Worm (Caenorhabditis elegans) whole organism, L2 larva: ENCODE results near the gene lgc-20.

ENCODE experiments used
- C34F6.9 ChIP-seq: fragments of 150-350 bp; optimal IDR thresholded peaks from 2 replicates; lab custom pipeline; 2014; ENCODE audit warnings: missing biosample characterization, missing genetic modification characterization
- F13H6.1 ChIP-seq: sonication (generic microtip); optimal IDR thresholded peaks from 2 replicates; lab custom pipeline; 2016; ENCODE audit warnings: missing genetic modification characterization, missing compliant biosample characterization
- R02D3.7 ChIP-seq: fragments of 150-350 bp; optimal IDR thresholded peaks from 2 replicates; lab custom pipeline; 2014; ENCODE audit warnings: missing biosample characterization, missing genetic modification characterization
- ZK546.5 ChIP-seq: sonication (generic microtip); optimal IDR thresholded peaks from 2 replicates; lab custom pipeline; 2017; ENCODE audit warnings: missing biosample characterization, missing genetic modification characterization
- ceh-16 ChIP-seq: fragments of 150-350 bp; optimal IDR thresholded peaks from 2 replicates; lab custom pipeline; 2014; ENCODE audit warnings: missing biosample characterization, missing genetic modification characterization
- ceh-82 ChIP-seq: fragments of 150-350 bp; optimal IDR thresholded peaks from 2 replicates; lab custom pipeline; 2014; ENCODE audit warnings: missing biosample characterization, missing genetic modification characterization
- crh-2 ChIP-seq: sonication (generic microtip); optimal IDR thresholded peaks from 2 replicates; lab custom pipeline; 2017; ENCODE audit warnings: missing biosample characterization, missing genetic modification characterization
- dmd-4 ChIP-seq: sonication (generic microtip); optimal IDR thresholded peaks from 2 replicates; lab custom pipeline; 2017; ENCODE audit warnings: missing biosample characterization, missing genetic modification characterization
- elt-3 ChIP-seq: sonication (generic microtip); optimal IDR thresholded peaks from 2 replicates; lab custom pipeline; 2017; ENCODE audit warnings: missing biosample characterization, missing genetic modification characterization
- gmeb-1 ChIP-seq: fragments of 150-350 bp; optimal IDR thresholded peaks from 2 replicates; lab custom pipeline; 2014; ENCODE audit warnings: missing biosample characterization, missing genetic modification characterization
- lin-13 ChIP-seq: fragments of 150-350 bp; optimal IDR thresholded peaks from 2 replicates; lab custom pipeline; 2014; ENCODE audit warnings: missing biosample characterization, missing genetic modification reagents, missing genetic modification characterization
- lin-39 ChIP-seq: fragments of 150-350 bp; optimal IDR thresholded peaks from 2 replicates; lab custom pipeline; 2014; ENCODE audit warnings: missing biosample characterization, missing genetic modification reagents, missing genetic modification characterization
- lsy-2 ChIP-seq, 2 experiments: fragments of 150-350 bp in 1 of 2; sonication (generic microtip) in 1 of 2; optimal IDR thresholded peaks; 2 replicates each; lab custom pipeline; 2014 to 2017; ENCODE audit warnings: missing biosample characterization in 2 of 2, missing genetic modification characterization in 2 of 2
- mab-5 ChIP-seq: fragments of 150-350 bp; optimal IDR thresholded peaks from 2 replicates; lab custom pipeline; 2014; ENCODE audit warnings: missing biosample characterization, missing genetic modification characterization
- mbf-1 ChIP-seq: sonication (generic microtip); optimal IDR thresholded peaks from 2 replicates; lab custom pipeline; 2017; ENCODE audit warnings: missing biosample characterization, missing genetic modification characterization
- mdl-1 ChIP-seq, 2 experiments: fragments of 150-350 bp in 1 of 2; sonication (generic microtip) in 1 of 2; optimal IDR thresholded peaks; 2 replicates each; lab custom pipeline; 2017; ENCODE audit warnings: missing biosample characterization in 2 of 2, missing genetic modification characterization in 2 of 2
- nhr-10 ChIP-seq: sonication (generic microtip); optimal IDR thresholded peaks from 2 replicates; lab custom pipeline; 2017; ENCODE audit warnings: missing biosample characterization, missing genetic modification characterization
- nhr-11 ChIP-seq: fragments of 150-350 bp; optimal IDR thresholded peaks from 2 replicates; lab custom pipeline; 2014; ENCODE audit warnings: missing biosample characterization, missing genetic modification characterization
- nhr-12 ChIP-seq: fragments of 150-350 bp; optimal IDR thresholded peaks from 2 replicates; lab custom pipeline; 2014; ENCODE audit warnings: missing biosample characterization, missing genetic modification characterization
- nhr-129 ChIP-seq: fragments of 150-350 bp; optimal IDR thresholded peaks from 2 replicates; lab custom pipeline; 2014; ENCODE audit warnings: missing biosample characterization, missing genetic modification characterization
- nhr-21 ChIP-seq: fragments of 150-350 bp; optimal IDR thresholded peaks from 2 replicates; lab custom pipeline; 2014; ENCODE audit warnings: missing biosample characterization, missing genetic modification characterization
- nhr-23 ChIP-seq: fragments of 150-350 bp; optimal IDR thresholded peaks from 2 replicates; lab custom pipeline; 2014; ENCODE audit warnings: missing biosample characterization, missing genetic modification reagents, missing genetic modification characterization
- nhr-237 ChIP-seq: fragments of 150-350 bp; optimal IDR thresholded peaks from 2 replicates; lab custom pipeline; 2014; ENCODE audit warnings: missing biosample characterization, missing genetic modification characterization
- nhr-25 ChIP-seq: fragments of 150-350 bp; sonication (generic microtip); optimal IDR thresholded peaks from 3 replicates; lab custom pipeline; 2014; ENCODE audit warnings: missing biosample characterization, missing genetic modification characterization
- nhr-77 ChIP-seq: fragments of 150-350 bp; optimal IDR thresholded peaks from 2 replicates; lab custom pipeline; 2014; ENCODE audit warnings: missing biosample characterization, missing genetic modification characterization
- peb-1 ChIP-seq: fragments of 150-350 bp; optimal IDR thresholded peaks from 2 replicates; lab custom pipeline; 2014; ENCODE audit warnings: missing biosample characterization, missing genetic modification characterization
- skn-1 ChIP-seq: sonication (generic microtip); optimal IDR thresholded peaks from 2 replicates; lab custom pipeline; 2017; ENCODE audit warnings: missing biosample characterization, missing genetic modification characterization
- sma-3 ChIP-seq: sonication (generic microtip); optimal IDR thresholded peaks from 2 replicates; lab custom pipeline; 2016; ENCODE audit warnings: missing genetic modification reagents, missing genetic modification characterization, missing compliant biosample characterization
- snpc-4 ChIP-seq: fragments of 150-350 bp; optimal IDR thresholded peaks from 2 replicates; lab custom pipeline; 2014; ENCODE audit warnings: missing biosample characterization, missing genetic modification characterization
- unc-55 ChIP-seq: fragments of 150-350 bp; sonication (generic microtip); optimal IDR thresholded peaks from 3 replicates; lab custom pipeline; 2014; ENCODE audit warnings: missing biosample characterization, missing genetic modification reagents, missing genetic modification characterization
- zag-1 ChIP-seq: fragments of 150-350 bp; optimal IDR thresholded peaks from 2 replicates; lab custom pipeline; 2014; ENCODE audit warnings: missing biosample characterization, missing genetic modification characterization
- ztf-1 ChIP-seq: fragments of 200-800 bp; sonication (Bioruptor generic); conservative IDR thresholded peaks from 2 replicates; pipeline ENCODE4 v1.3.6; 2022; ENCODE audit warnings: missing genetic modification characterization, missing compliant biosample characterization
- ztf-11 ChIP-seq: sonication (generic microtip); optimal IDR thresholded peaks from 2 replicates; lab custom pipeline; 2017; ENCODE audit warnings: missing biosample characterization, missing genetic modification characterization

lgc-20 gene

DNA sequence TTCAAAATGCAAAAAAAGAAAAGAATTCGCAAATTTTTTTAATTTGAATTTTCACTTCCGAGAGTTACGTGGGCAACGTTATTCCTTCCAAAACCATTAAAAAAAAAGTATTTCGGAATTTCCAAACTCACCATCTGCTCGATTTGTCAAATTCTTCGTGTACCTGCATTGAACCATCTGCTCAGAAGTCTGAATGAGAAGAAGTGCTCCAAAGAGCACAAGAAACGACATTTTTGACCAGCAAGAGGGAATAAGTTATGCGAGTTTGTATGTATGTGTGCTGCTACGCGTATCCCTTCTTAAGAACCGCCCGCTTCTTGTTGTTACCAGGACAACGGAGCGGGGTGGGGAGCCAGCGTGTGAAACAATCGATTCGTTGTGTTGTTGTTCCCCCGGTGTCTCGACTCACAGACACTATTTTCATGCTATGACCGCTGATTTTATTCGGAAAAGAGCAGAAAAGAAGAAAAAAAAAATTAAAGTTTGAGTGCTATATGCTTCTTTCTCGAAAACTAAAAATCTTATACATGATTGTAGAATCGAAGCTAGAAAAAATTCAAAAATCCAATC lies at the start of gene lgc-20:
Gene lgc-20, minus strand, starts transcription at position 311 of the 570 bp plus-strand sequence.
- TF ChIP-seq nhr-129 (no peak), lin-13 (no peak), lsy-2 (tag; optimal IDR thresholded peaks at IDR 0.05; lab: Kevin White, UChicago) (no peak), gmeb-1 (tag; lab: Kevin White, UChicago) (no peak), R02D3.7 (tag; lab: Kevin White, UChicago) (no peak), zag-1 (tag; lab: Kevin White, UChicago) (no peak), lin-39 (tag; lab: Kevin White, UChicago) (no peak)

DNA sequence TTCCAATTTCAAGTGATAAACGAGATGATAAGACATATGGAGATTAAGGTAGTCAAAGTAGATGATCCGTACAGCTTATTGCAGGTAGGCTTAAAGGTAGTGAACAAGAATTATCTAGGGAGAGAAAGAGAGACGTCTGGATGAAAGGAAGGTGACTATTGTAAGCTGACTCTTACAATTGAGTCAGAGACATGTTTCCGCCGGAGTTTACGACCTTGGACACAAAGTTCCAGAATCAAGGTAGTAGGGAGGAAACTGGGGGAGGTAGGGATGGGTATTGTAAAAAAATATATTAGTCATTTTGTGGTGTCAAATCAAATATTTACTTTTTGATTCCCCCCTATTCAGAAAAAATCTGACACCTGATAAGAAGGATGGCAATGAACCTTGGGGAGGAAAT lies 49.0 kb upstream of the lgc-20 start:
- TF ChIP-seq lsy-2 (tag; optimal IDR thresholded peaks at IDR 0.05; lab: Kevin White, UChicago) (no peak), ceh-82 (tag; lab: Kevin White, UChicago) (no peak), mdl-1 (tag; optimal IDR thresholded peaks at IDR 0.05; lab: Kevin White, UChicago) (no peak), skn-1 (tag; lab: Kevin White, UChicago) (no peak), zag-1 (tag; lab: Kevin White, UChicago) (no peak), gmeb-1 (tag; lab: Kevin White, UChicago) (no peak), ZK546.5 (tag; lab: Kevin White, UChicago) (no peak), elt-3 (tag; lab: Kevin White, UChicago) (no peak), lin-13 (no peak), ceh-16 (tag; lab: Kevin White, UChicago) (no peak), nhr-10 (no peak), ztf-1 (no peak), peb-1 (no peak), mab-5 (tag; lab: Kevin White, UChicago) (no peak)

DNA sequence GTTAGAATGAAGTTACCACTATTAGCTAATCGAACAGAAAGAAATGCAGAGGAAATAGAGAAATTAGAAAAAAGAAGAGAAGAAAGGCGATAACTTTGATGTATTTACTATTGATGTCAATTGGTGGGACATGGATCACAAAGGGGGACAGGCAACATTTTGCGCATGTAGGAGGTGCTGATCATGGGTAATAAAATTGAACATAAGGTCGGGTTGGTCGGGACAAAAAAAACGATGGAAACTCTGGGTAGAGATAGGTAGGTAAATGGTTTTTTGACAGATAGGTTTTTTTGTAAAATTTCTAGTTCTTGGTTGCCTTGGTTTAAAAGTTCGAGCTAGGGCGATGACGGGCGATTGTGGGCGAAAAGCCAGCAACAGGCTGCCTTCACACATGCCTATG lies 47.5 kb upstream of the lgc-20 start, which contains the start of gene shn-1:
Gene shn-1, minus strand, starts transcription at position 101 of the 400 bp plus-strand sequence.
- TF ChIP-seq mbf-1 (no peak), mdl-1 (tag; optimal IDR thresholded peaks at IDR 0.05; lab: Kevin White, UChicago) (no peak)

DNA sequence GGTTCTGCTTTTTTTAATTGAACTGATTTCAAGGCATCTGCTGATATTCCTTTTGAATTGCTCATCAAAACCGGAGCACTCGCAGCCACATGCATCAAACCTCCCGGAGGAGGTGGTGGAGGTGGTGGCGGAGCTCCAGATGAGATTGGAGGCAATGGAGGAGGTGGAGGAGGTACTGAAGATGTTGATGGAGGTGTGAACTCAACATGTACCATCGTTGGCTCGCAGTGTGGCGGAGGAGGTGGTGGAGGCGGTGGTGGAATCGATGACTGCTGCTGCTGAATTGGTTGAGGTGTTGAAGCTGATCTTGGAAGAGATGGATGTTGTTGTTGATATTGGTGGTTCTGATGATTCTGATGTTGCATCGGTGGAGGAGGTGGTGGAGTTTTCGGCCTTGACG lies 43.5 kb upstream of the lgc-20 start:
- TF ChIP-seq ztf-11 (tag; lab: Kevin White, UChicago) (no peak), nhr-23 (tag; lab: Kevin White, UChicago) (no peak), C34F6.9 (tag; lab: Kevin White, UChicago) (no peak), nhr-129 (no peak), lsy-2 (tag; optimal IDR thresholded peaks at IDR 0.05; lab: Kevin White, UChicago) (no peak), ZK546.5 (tag; lab: Kevin White, UChicago) (no peak), ztf-1 (no peak), nhr-237 (tag; lab: Kevin White, UChicago) (no peak), ceh-16 (tag; lab: Kevin White, UChicago) (no peak), nhr-21 (no peak), dmd-4 (tag; lab: Kevin White, UChicago) (no peak), skn-1 (tag; lab: Kevin White, UChicago) (no peak), nhr-11 (tag; lab: Kevin White, UChicago) (no peak), nhr-77 (tag; lab: Kevin White, UChicago) (no peak), crh-2 (tag; lab: Kevin White, UChicago) (no peak), unc-55 (GFP tag; lab: Kevin White, UChicago) (no peak), snpc-4 (tag; lab: Kevin White, UChicago) (no peak), nhr-25 (tag; lab: Kevin White, UChicago) (no peak), sma-3 (no peak), lin-13 (no peak)
- TF ChIP-seq, all 48 proteins: peak for 0

DNA sequence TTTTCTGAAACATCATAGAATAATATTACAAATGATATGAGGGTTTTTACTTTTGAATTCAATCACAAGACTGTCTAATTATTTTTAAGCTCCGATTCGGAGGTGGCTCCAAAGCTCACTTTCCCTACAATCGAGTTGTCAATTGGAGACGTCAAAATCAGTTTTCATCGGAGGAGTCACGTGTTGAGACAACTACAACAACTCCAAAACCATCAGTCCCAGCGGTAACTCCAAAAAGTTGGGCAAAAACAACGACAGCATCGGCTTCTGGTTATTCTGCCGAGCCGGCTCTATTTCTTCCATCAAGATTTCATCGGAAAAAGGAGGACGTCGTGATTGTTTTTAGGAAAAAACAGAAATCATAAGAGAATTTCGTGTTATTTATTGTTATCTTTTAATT lies 40.7 kb upstream of the lgc-20 start:
- TF ChIP-seq ztf-11 (tag; lab: Kevin White, UChicago) = no peak
- TF ChIP-seq ZK546.5 (tag; lab: Kevin White, UChicago) = no peak
- no peak for TF ChIP-seq nhr-12 (tag; lab: Kevin White, UChicago)

DNA sequence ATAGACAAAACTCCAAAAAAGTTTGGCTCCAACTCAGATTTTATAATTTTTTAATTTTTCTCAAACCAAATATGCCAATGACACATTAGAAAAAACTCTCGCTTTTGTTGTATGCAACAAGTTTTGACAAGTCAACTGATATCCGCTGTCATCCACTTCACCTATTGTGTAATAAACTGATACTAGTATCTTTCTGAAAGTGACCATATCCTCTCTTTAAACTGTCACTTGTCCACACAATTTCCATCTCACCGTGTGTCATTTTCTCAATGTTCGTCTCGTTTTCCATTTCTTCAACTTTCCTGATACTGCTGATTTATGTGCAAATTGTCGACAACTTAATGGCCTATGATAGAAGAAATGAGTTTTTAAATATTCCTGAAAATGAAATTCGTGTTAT lies 39.6 kb upstream of the lgc-20 start, which contains the start of the genes C33B4.5 and C33B4.4:
Gene C33B4.5, plus strand, starts transcription at position 270 of the 400 bp plus-strand sequence.
Gene C33B4.4, minus strand, starts transcription at position 385 of the 400 bp plus-strand sequence.
- TF ChIP-seq mab-5 (tag; lab: Kevin White, UChicago) (no peak), dmd-4 (tag; lab: Kevin White, UChicago) (no peak), F13H6.1 (tag; lab: Kevin White, UChicago) (no peak), elt-3 (tag; lab: Kevin White, UChicago) (no peak), R02D3.7 (tag; lab: Kevin White, UChicago) (no peak)
